Fruit fly (Drosophila melanogaster): ENCODE data around the gene Mur29B.
A peak's percentile ranks its signal among the peaks of the same experiment; 100 is the strongest.

Mur29B gene

DNA sequence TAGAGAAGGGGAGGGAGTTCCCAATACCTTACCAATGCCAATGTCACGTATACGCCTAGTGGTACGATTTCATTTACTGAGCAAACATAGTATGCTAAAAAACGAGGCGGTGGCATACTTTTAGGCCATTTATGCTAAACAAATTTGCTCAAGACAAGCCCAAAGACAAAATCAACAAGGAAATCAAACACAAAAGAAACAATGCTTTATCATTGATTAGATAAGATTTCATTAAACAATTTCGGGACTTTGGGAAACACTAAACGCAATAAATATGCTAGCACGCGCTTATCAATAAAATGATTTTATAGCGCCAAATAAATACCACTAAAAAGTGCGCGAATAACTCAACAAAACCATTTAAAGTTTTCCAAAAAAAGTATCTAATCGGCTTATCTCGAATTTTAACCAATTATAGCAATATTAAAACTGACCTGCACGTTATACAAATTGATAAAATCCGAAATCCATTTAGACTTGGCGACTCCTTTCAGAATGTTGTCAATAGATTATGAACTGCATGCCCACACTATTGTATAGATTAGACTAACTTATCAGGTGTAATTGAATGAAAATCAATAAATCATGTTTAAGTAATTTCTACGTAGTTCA lies 1.3 kb upstream of the Mur29B start (continued):
- TF ChIP-seq CG6791 (GFP tag; IDR thresholded peaks at IDR 0.05; ENCODE audit: partially characterized antibody) (no peak), Camta (GFP tag; optimal IDR thresholded peaks at IDR 0.05) (no peak), CG17912 (GFP tag; optimal IDR thresholded peaks at IDR 0.05) (no peak), ftz-f1 (GFP tag; optimal IDR thresholded peaks at IDR 0.05) (peak; percentile 50), pita (GFP tag; optimal IDR thresholded peaks at IDR 0.05) (no peak), oc (tag; optimal IDR thresholded peaks at IDR 0.05) (no peak), CG12071 (GFP tag; optimal IDR thresholded peaks at IDR 0.05) (peak; percentile 70), CG13424 (tag; optimal IDR thresholded peaks at IDR 0.05) (peak; percentile 31), CoRest (tag; optimal IDR thresholded peaks at IDR 0.05) (peak; percentile 33), CG7271 (tag; optimal IDR thresholded peaks at IDR 0.05) (no peak), CG9437 (GFP tag; optimal IDR thresholded peaks at IDR 0.05) (no peak)

DNA sequence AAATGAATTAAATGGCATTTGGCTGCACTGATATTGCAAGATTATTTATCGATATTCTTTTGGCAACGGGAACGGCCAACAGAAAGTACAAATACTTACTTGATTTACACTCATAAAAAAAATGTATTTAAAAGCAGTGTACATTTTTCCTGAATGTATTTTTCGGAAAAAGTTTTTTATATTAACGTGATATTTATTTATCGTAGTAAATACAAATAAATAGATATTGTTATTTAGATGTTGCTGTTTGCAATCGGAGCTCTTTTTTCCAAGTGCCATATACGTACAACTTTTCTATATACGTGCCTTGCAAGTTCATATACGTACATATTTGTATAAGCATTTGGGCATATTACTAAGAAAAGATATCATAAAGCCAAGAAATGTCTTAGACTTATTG lies 654 bp upstream of the Mur29B start:
- no peak for TF ChIP-seq MBD-R2 (GFP tag; IDR thresholded peaks at IDR 0.05)
- TF ChIP-seq HmgZ (tag; optimal IDR thresholded peaks at IDR 0.05), result no peak
- TF ChIP-seq Aef1 (GFP tag; IDR thresholded peaks at IDR 0.05), result no peak
- no peak for TF ChIP-seq Lim3 (GFP tag; IDR thresholded peaks at IDR 0.05)
- peak; percentile 4 for TF ChIP-seq lab (GFP tag; optimal IDR thresholded peaks at IDR 0.05)
- peak in 1 of 2 experiments; percentile 8 for TF ChIP-seq Hr51 (GFP tag; optimal IDR thresholded peaks at IDR 0.05)
- TF ChIP-seq CG1024 (GFP tag; IDR thresholded peaks at IDR 0.05), result no peak
- peak; percentile 5 for TF ChIP-seq lbe (GFP tag; optimal IDR thresholded peaks at IDR 0.05)
- TF ChIP-seq CG4617 (GFP tag; optimal IDR thresholded peaks at IDR 0.05; ENCODE audit: borderline replicate concordance), result no peak
- TF ChIP-seq bsh (GFP tag; optimal IDR thresholded peaks at IDR 0.05), result no peak
- peak; percentile 17 for TF ChIP-seq CG17359 (tag; optimal IDR thresholded peaks at IDR 0.05)
- TF ChIP-seq CG9797 (GFP tag; optimal IDR thresholded peaks at IDR 0.05), result no peak
- TF ChIP-seq gem (tag; optimal IDR thresholded peaks at IDR 0.05), result peak; percentile 14
- TF ChIP-seq pan (optimal IDR thresholded peaks at IDR 0.05), result no peak
- peak in 1 of 2 experiments; percentile 54 for TF ChIP-seq pan (GFP tag; optimal IDR thresholded peaks at IDR 0.05 in 1 of 2, IDR thresholded peaks at IDR 0.05 in 1 of 2)
- TF ChIP-seq pros (GFP tag; optimal IDR thresholded peaks at IDR 0.05), result no peak

DNA sequence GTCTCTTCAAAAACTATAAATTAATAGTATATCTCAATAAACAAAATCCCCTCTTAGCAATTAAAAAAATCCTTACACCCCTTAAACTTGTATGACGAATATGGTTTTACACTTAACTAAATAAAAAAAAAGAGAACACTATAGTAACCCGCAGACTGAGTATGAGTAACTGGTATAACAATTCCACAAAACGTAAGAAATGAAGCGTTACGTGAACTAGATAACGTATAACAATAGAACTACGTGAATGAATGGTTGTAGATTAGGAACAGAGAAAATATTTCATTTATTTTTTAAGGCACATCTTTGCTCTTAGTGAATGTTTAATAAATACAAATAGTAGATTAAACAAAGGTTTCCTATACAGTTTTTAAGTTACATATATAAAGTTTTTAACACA lies 3.4 kb downstream of the Mur29B start:
- TF ChIP-seq CG9437 (GFP tag; optimal IDR thresholded peaks at IDR 0.05), result peak; percentile 91
- TF ChIP-seq kay (GFP tag; optimal IDR thresholded peaks at IDR 0.05), result peak; percentile 35
- TF ChIP-seq ewg (GFP tag; optimal IDR thresholded peaks at IDR 0.05), result no peak
- no peak for TF ChIP-seq CG33557 (GFP tag; optimal IDR thresholded peaks at IDR 0.05)
- no peak for TF ChIP-seq CG14965 (GFP tag; optimal IDR thresholded peaks at IDR 0.05; ENCODE audit: borderline replicate concordance)
- TF ChIP-seq CG10321 (GFP tag; IDR thresholded peaks at IDR 0.05), result 0 out of 2 replicates have a peak, but pooled peaks have one; percentile 29
- TF ChIP-seq Asciz (GFP tag; optimal IDR thresholded peaks at IDR 0.05), result no peak
- TF ChIP-seq chinmo (GFP tag; IDR thresholded peaks at IDR 0.05; ENCODE audit: partially characterized antibody), result 0 out of 4 replicates have a peak, but pooled peaks have one; percentile 46
